Worm (Caenorhabditis elegans) whole organism, L1 larva: ENCODE measurements around the gene mlt-3.

Experiments
- tbx-2 ChIP-seq: sonication (generic microtip); optimal IDR thresholded peaks from 2 replicates; lab custom pipeline; 2016; ENCODE audit warnings: missing genetic modification characterization, missing compliant biosample characterization
- tlp-1 ChIP-seq: fragments of 150-350 bp; optimal IDR thresholded peaks from 2 replicates; lab custom pipeline; 2014; ENCODE audit warnings: missing biosample characterization, missing genetic modification characterization
- unc-86 ChIP-seq: sonication (generic microtip); optimal IDR thresholded peaks from 2 replicates; lab custom pipeline; 2016; ENCODE audit warnings: missing genetic modification characterization, missing compliant biosample characterization
- ztf-4 ChIP-seq: fragments of 150-350 bp; optimal IDR thresholded peaks from 2 replicates; lab custom pipeline; 2014; ENCODE audit warnings: missing biosample characterization, missing genetic modification characterization

DNA sequence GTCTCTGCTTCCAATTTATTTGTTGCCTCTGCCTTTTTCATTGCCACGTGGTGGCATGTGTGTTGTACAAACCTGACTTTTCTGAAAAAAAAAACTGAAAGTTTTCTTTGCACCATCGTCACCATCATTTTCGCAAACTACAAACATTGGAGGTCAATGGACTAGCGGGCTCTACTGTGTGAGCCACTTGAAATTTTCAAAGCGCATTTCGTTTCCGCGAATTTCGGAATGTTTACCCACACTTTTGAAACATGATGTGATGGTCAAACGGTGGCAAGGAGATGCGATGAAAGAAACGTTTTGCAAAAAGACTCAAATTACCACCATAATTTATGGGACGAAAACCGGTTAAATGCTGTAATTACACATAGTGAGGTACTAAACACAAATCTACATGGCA lies 19.0 kb downstream of the mlt-3 start:
- TF ChIP-seq tlp-1 (no peak), unc-86 (tag; lab: Kevin White, UChicago) (no peak), tbx-2 (tag; lab: Kevin White, UChicago) (no peak), ztf-4 (tag; lab: Kevin White, UChicago) (no peak)
